Worm (Caenorhabditis elegans): ENCODE results near the gene clec-163.
"Not testable (repeated sequence)": the region's sequence is repeated elsewhere in the genome, so short reads cannot be mapped to it uniquely, and the experiment has no call there.

The clec-163 gene

DNA sequence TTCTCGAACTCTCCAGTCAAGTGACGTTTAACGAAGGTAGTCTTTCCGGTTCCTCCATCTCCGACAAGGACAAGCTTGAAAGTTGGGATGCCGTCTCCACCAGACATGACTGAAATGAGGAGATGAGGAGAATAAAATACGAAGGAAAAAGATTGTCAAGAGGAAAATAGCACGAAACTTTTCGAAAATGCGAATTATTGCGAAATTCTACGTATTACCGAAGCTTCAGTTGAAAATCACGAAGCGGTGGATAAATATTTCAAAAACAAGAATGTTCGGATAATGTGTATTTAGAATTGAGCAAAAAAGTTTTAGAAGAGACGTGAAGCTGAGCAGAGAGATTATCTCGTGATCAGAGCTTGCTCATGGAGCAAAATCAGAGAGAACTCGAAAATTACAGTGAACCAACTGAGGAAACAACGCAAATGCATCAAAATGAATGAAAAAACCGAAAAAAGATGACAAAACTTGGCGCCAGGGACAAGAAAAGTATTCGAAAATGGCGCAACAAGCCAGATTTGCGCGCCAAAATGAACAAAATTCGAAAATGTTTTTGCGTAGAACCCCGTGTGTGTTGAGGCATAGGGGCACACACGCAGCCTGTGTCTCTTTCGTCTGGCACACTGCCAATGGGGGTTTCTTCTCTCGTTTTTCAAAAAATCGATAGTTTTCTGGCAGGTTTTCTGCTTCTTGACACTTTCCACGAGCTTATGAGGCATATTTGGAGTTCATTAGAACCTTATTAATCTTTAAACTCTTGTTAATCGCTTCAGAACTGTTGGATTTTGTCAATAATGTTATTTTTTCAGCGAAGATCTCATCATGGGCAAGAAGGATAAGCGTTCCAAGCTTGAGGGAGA lies 46.3 kb upstream of the clec-163 start, which contains the start of the genes ran-1 and dkc-1 (continued):
- TF ChIP-seq xbp-1 (tag; optimal IDR thresholded peaks at IDR 0.05) = peak; percentile 55
- peak; percentile 59 for TF ChIP-seq nhr-77 (tag; optimal IDR thresholded peaks at IDR 0.05)
- no peak for TF ChIP-seq zag-1 (tag; optimal IDR thresholded peaks at IDR 0.05)
- peak; percentile 31 to 70 (median 35) for TF ChIP-seq ceh-82 (tag; optimal IDR thresholded peaks at IDR 0.05)
- TF ChIP-seq swsn-7 (tag; optimal IDR thresholded peaks at IDR 0.05) = peak; percentile 56
- peak; percentile 84 to 89 (median 84) for TF ChIP-seq dpl-1 (GFP tag; optimal IDR thresholded peaks at IDR 0.05)
- TF ChIP-seq fkh-8 (tag; optimal IDR thresholded peaks at IDR 0.05) = peak; percentile 73
- peak; percentile 16 for TF ChIP-seq lin-13 (GFP tag; optimal IDR thresholded peaks at IDR 0.05)
- peak; percentile 23 for TF ChIP-seq isw-1 (GFP tag; IDR thresholded peaks at IDR 0.05)
- TF ChIP-seq nhr-71 (tag; optimal IDR thresholded peaks at IDR 0.05) = peak; percentile 64
- TF ChIP-seq elt-3 (tag; optimal IDR thresholded peaks at IDR 0.05) = peak in 2 of 6 experiments; percentile 5 to 52
- peak; percentile 55 for TF ChIP-seq nhr-20 (tag; optimal IDR thresholded peaks at IDR 0.05)
- peak; percentile 63 for TF ChIP-seq F16B12.6 (tag; optimal IDR thresholded peaks at IDR 0.05)
- no peak for TF ChIP-seq lir-3 (tag; optimal IDR thresholded peaks at IDR 0.05; ENCODE audit: poor library complexity)
- peak; percentile 57 for TF ChIP-seq C16A3.4 (tag; optimal IDR thresholded peaks at IDR 0.05)
- peak; percentile 72 for TF ChIP-seq mep-1 (tag; optimal IDR thresholded peaks at IDR 0.05)

DNA sequence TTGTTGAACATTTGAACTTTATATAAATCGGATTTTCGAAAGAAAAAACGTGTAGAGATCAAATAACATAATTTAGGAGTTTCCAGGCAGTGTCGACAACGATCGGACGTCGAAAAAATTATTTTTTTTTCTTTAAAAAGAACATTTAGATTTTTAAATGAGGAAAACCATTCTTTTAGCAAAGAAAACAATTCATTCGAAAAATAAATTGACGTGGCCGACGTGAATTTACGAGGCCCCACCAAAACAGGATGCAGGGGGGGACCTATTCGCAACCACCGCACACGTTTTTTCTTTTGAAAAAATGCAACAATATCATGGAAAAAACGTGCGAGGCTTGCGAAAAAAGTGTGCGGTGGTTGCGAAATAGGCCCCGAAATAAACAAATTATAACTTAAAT lies 44.1 kb upstream of the clec-163 start, which contains the start of gene enu-3.6:
enu-3.6 (plus strand) TSS at position 392 of the 400 bp plus-strand sequence.
- TF ChIP-seq lsy-2 (tag; optimal IDR thresholded peaks at IDR 0.05); tbx-2 (tag; optimal IDR thresholded peaks at IDR 0.05); lin-35 (GFP tag; optimal IDR thresholded peaks at IDR 0.05): not testable (repeated sequence)

DNA sequence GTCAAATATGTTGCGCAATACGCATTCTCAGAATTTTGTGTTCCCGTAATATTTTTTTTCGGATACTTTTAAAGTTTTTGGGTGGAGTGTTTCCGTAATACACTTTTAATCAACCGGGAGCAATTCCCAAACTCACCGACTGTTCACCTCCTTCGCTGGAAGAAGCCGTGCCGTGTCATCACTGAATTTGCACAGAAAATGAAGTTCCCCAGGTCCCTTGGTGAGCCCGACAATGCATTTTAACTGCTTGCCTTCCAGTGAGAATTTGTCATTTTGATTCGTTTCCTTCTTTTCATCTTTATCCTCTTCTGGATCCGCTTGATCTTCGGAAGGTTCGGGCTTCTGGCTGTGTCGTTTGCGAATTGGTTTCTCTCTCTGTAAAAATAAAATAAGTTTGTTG lies 39.8 kb upstream of the clec-163 start:
- TF ChIP-seq aly-2 (tag; optimal IDR thresholded peaks at IDR 0.05) (no peak), efl-1 (optimal IDR thresholded peaks at IDR 0.05) (no peak), efl-1 (GFP tag; optimal IDR thresholded peaks at IDR 0.05 in 1 of 2) (peak in 1 of 2 experiments; percentile 95)

DNA sequence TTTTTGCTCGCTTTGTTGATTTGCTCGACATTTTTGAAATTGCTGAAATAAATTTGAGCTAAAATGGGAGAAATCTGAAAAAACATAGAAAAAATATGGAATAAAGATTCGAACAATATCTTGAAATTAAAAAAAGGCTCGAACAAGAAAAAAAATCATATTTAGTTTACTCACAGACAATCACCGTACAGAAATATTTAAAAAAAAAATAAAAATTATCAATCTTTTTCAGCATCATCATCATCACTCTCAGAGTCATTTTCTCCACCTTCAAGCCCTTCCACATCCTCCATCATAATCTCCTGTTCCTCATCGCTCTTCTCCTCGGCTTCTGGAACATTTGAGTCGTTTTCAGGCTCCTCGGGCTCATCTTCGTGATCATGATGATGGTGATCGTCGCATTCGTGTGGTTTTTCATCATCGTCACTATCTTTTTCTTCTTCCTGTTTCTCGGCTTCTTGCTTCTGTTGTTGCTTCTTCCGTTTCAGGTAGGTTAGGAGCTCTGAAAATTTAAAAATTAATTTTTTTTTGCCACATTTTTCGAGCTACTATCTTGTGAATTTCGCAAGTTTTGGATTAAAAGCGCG lies 38.6 kb upstream of the clec-163 start, which contains the start of gene hpl-2:
hpl-2 (minus strand) TSS at position 51 of the 587 bp plus-strand sequence.
- TF ChIP-seq ceh-8 (GFP tag; optimal IDR thresholded peaks at IDR 0.05) = no peak
- no peak for TF ChIP-seq efl-1 (optimal IDR thresholded peaks at IDR 0.05)
- TF ChIP-seq efl-1 (GFP tag; optimal IDR thresholded peaks at IDR 0.05 in 1 of 2) = peak in 1 of 2 experiments; percentile 93

DNA sequence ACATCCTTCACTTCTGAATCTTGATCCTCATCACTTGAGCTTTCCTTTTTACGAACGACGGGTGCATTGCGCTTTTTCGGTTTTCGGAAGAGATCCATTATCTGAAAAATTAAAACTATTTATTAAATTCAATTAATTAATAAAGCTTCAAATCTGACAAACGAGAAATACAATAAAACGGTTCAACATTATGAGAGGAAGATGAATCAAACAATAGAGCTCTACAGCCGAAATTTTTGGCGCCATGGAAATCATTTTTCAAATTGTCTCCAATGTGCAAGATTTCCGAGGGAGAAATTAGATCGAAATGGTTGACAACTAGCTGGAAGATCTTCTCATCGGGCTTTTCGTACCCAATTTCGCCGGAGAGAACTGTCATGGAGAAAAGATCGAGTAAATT lies 36.6 kb upstream of the clec-163 start, which contains the start of gene rnf-113:
rnf-113 (minus strand) TSS at position 101 of the 400 bp plus-strand sequence.
- TF ChIP-seq unc-86 (tag; optimal IDR thresholded peaks at IDR 0.05) (no peak), zip-4 (GFP tag; optimal IDR thresholded peaks at IDR 0.05) (no peak), ama-1 (optimal IDR thresholded peaks at IDR 0.05) (no peak), sox-4 (tag; optimal IDR thresholded peaks at IDR 0.05) (no peak), lir-3 (tag; optimal IDR thresholded peaks at IDR 0.05; ENCODE audit: poor library complexity) (no peak), snpc-4 (tag; optimal IDR thresholded peaks at IDR 0.05) (no peak), unc-98 (GFP tag; IDR thresholded peaks at IDR 0.05) (no peak), zag-1 (tag; optimal IDR thresholded peaks at IDR 0.05) (no peak), lin-14 (GFP tag; optimal IDR thresholded peaks at IDR 0.05) (no peak), isw-1 (GFP tag; IDR thresholded peaks at IDR 0.05) (no peak), nhr-12 (tag; optimal IDR thresholded peaks at IDR 0.05) (no peak), snu-23 (GFP tag; optimal IDR thresholded peaks at IDR 0.05) (no peak), ceh-90 (tag; optimal IDR thresholded peaks at IDR 0.05) (no peak), nhr-84 (tag; optimal IDR thresholded peaks at IDR 0.05) (no peak), egl-13 (tag; optimal IDR thresholded peaks at IDR 0.05) (no peak), hlh-4 (tag; optimal IDR thresholded peaks at IDR 0.05) (no peak), nhr-47 (tag; optimal IDR thresholded peaks at IDR 0.05) (no peak), hpl-2 (GFP tag; optimal IDR thresholded peaks at IDR 0.05) (no peak), pqm-1 (tag; optimal IDR thresholded peaks at IDR 0.05) (no peak), pag-3 (tag; optimal IDR thresholded peaks at IDR 0.05; ENCODE audit: borderline replicate concordance, insufficient read depth) (no peak)
